Worm (Caenorhabditis elegans): Measurements from ENCODE around the gene pals-30.

DNA sequence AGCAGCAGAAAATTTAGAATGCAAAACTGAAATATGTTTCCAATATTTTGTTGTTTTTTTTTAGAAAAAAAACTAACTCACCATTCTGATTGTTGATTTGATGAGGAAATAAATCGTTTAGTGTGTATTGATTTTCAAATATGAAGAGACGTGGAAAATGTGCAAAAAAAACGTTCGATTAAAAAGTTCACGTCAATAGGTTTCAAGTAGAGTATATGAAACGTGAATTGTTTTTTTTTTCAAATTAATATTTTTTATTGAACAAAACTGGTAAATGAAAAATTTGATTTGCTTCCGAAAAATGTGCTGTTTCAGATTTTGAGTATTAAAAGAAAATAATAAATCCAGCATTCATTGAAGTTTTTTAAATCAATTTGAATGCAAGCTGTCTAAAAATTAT is 29.2 kb upstream of the pals-30 start, which contains the start of gene irld-18:
- TF ChIP-seq nhr-12 (tag; optimal IDR thresholded peaks at IDR 0.05) (no peak), R02D3.7 (tag; optimal IDR thresholded peaks at IDR 0.05) (no peak), nhr-237 (tag; optimal IDR thresholded peaks at IDR 0.05) (no peak)

Measured in whole organism, L3 larva.